Fruit fly (Drosophila melanogaster) whole organism: ENCODE data around the gene Sfxn1-3.

ENCODE experiments used
- CG8478 ChIP-seq: fragments of >200 bp; optimal IDR thresholded peaks from 2 replicates; lab custom pipeline; 2018; ENCODE audit warnings: inconsistent platforms
- Dll ChIP-seq: fragments of >200 bp; optimal IDR thresholded peaks from 2 replicates; lab custom pipeline; 2017
- EcR ChIP-seq, 2 experiments: fragments of >200 bp; optimal IDR thresholded peaks; 2 replicates each; lab custom pipeline; 2017; ENCODE audit warnings: missing biosample characterization in 2 of 2, missing genetic modification characterization in 2 of 2, missing genetic modification reagents in 2 of 2
- pan ChIP-seq: fragments of >200 bp; optimal IDR thresholded peaks from 2 replicates; lab custom pipeline; 2017
- psq ChIP-seq: fragments of >200 bp; optimal IDR thresholded peaks from 2 replicates; lab custom pipeline; 2017
- usp ChIP-seq: fragments of >200 bp; optimal IDR thresholded peaks from 2 replicates; lab custom pipeline; 2017; ENCODE audit warnings: missing biosample characterization, missing genetic modification characterization, mixed read lengths

The Sfxn1-3 gene

DNA sequence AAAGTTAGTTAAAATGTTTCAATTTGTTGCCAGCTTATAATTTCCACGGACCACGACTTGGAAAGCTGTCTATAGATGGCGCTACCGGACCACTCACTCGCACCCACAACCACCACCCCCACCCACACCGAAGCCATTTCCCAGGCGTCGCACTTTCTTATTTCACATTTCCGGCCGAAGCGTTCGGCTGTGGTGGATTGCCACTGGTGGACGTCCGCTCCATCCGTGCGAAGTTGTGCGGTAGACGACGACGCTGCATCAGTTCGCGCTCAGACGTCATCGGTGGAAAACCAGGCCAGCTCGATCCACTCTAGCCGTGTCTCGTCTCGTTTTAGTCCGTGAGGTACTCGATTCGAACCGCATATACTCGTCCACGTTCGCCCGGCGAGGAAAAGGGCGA is 18.8 kb upstream of the Sfxn1-3 start, which contains the start of gene CG1090:
Gene CG1090, plus strand, starts transcription at position 259 of the 400 bp plus-strand sequence.
- TF ChIP-seq usp (GFP tag; lab: Kevin White, UChicago) (no peak), Dll (lab: Kevin White, UChicago) (no peak), pan (lab: Kevin White, UChicago) (no peak), EcR (GFP tag; optimal IDR thresholded peaks at IDR 0.05; lab: Kevin White, UChicago) (no peak), psq (lab: Kevin White, UChicago) (no peak), CG8478 (lab: Kevin White, UChicago) (no peak)

DNA sequence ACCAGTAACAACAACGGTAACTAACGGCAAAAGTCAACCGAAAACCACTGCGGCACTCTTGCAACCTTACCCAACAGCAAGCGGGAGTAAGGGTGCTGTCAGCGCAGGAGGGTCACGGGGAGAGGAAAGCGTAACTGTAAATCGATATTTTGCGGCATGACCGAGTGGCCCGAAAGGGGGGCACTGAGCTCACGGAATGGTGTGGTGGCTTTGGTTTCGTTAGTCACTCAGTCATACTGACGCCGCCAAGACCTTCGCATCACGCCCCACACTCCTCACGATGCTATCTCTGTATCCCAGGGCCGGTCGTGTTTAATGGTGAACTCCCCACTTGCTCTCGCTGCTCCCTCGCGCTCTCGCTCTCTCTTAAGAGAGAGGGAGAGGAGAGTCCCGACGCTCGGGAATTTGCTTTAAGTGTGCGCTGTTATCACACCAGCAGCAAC is 17.7 kb upstream of the Sfxn1-3 start:
- TF ChIP-seq usp (GFP tag; lab: Kevin White, UChicago), result no peak
- TF ChIP-seq Dll (lab: Kevin White, UChicago), result peak; percentile 50
- TF ChIP-seq CG8478 (lab: Kevin White, UChicago), result no peak
- peak in 1 of 2 experiments; percentile 43 for TF ChIP-seq EcR (GFP tag; optimal IDR thresholded peaks at IDR 0.05; lab: Kevin White, UChicago)
- TF ChIP-seq pan (lab: Kevin White, UChicago), result no peak

DNA sequence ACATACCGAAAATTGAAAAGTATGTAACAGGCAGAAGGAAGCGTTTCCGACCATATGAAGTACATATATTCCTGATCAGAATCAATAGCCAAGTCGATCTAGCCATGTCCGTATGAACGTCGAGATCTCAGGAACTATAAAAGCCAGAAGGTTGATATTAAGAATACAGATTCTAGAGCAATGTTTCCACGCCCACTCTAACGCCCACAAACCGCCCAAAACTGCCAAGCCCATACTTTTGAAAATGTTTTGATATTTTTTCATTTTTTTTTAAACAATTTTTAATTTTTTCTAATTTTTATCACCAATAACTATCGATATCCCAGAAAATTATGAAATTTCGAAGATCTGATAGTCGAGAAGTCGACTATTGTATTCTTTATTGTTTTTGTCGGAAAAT is 16.4 kb upstream of the Sfxn1-3 start:
- TF ChIP-seq usp (GFP tag; lab: Kevin White, UChicago) (no peak), EcR (GFP tag; optimal IDR thresholded peaks at IDR 0.05; lab: Kevin White, UChicago) (no peak), psq (lab: Kevin White, UChicago) (no peak), CG8478 (lab: Kevin White, UChicago) (no peak), Dll (lab: Kevin White, UChicago) (no peak), pan (lab: Kevin White, UChicago) (no peak)

DNA sequence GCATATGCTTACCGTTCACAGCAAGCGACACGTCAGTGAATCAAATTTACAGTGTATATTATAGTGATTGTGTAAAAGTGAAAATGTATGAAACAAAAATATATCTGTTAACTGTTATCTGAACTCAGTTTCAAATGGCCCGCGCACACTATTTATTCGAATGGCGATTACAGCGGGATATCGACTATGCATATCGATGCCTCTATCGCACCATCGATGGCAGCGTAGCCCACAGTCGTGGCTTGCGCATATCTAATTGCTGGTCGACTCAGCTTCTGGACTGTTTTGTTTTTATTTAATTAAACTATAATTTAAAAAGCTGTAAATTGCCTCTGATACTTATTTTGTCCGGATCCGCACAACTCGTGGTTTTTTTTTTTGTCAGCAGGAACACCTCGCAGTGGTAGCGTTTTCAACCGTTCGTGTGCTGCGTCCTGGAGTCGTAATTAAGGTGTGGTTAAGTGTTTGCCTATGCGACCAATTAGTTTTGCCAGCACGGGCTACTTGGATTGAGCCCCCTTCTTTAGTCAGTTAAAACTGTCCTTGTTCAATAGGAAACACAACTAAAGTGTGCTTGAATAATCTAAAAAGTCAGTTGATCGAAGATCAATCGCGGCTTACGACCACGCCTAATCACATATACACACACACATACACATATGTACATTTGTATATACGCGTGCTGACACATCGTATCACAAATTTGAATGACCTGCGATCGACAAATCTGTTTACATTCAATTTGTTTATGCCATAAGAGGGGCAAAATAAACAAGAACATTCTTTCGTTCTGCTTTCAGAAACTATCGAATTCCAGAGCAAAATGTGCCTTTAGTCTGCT is 2.9 kb downstream of the Sfxn1-3 start, which contains the start of gene Cont:
Gene Cont, plus strand, starts transcription at position 228 of the 841 bp plus-strand sequence.
- TF ChIP-seq psq (lab: Kevin White, UChicago) (no peak), Dll (lab: Kevin White, UChicago) (no peak), EcR (GFP tag; optimal IDR thresholded peaks at IDR 0.05; lab: Kevin White, UChicago) (no peak), CG8478 (lab: Kevin White, UChicago) (no peak)

DNA sequence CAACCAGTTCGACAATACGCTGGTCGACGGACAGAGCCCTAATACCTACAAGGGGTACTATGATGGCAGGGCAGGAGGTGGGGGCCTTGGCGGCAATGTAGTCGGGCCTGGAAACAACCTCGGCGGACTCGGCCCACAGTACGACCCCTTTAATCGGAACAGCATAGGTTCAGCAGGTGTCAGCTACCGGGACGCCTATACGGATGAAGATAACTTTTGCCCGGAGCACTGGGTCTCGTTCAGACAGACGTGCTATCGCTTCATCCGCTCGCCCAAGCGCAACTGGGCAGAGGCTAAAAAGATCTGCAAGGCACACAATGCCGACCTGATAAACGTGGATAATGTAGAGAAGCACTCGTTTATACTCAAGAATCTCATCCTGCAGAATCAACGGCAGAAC is 3.8 kb downstream of the Sfxn1-3 start:
- TF ChIP-seq usp (GFP tag; lab: Kevin White, UChicago) (no peak), pan (lab: Kevin White, UChicago) (no peak), Dll (lab: Kevin White, UChicago) (no peak), CG8478 (lab: Kevin White, UChicago) (no peak), EcR (GFP tag; optimal IDR thresholded peaks at IDR 0.05; lab: Kevin White, UChicago) (no peak), psq (lab: Kevin White, UChicago) (no peak)

DNA sequence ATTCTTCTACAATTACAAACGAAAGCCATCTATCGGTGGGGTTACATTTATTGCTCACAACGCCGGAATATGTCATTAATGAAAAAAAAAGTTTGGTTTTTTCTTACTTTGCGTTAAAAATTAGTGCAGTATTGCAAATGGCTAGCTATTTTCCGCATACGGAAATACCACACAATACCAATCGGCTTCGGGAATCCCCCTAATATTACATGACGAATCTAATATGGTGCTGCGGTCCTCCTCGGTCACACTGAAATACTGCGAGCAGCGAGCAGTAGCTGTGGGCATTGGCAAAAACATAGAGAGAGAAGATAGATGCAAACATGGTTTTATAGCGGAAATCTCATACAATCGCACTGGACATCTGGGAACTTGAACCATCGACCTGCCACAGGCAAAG is 9.1 kb downstream of the Sfxn1-3 start, which contains the start of gene tub:
Gene tub, plus strand, starts transcription at position 253 of the 400 bp plus-strand sequence.
- TF ChIP-seq EcR (GFP tag; optimal IDR thresholded peaks at IDR 0.05; lab: Kevin White, UChicago) (no peak), pan (lab: Kevin White, UChicago) (no peak), CG8478 (lab: Kevin White, UChicago) (no peak), Dll (lab: Kevin White, UChicago) (no peak), usp (GFP tag; lab: Kevin White, UChicago) (no peak), psq (lab: Kevin White, UChicago) (no peak)

DNA sequence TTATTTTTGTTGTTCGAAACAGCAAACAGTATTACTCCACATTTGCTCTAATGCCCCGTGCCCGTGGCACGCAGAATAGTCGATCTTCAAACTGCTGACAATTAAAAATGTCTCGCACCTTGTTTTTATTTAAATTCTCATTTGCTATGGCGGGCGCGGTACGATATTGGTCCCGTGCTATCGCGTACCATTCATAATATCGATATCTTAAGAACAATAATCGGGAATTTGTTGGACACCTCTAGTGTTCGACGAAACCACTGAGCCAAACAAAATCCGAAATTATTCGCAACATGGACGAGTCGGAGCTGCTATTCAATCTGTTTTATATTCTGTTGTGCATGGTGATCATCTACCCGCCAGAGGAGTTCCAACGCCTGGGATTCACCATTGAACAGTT is 11.7 kb downstream of the Sfxn1-3 start, which contains the start of gene CG14646:
Gene CG14646, plus strand, starts transcription at position 234 of the 400 bp plus-strand sequence.
- TF ChIP-seq Dll (lab: Kevin White, UChicago) (no peak), CG8478 (lab: Kevin White, UChicago) (no peak), pan (lab: Kevin White, UChicago) (no peak), usp (GFP tag; lab: Kevin White, UChicago) (no peak), psq (lab: Kevin White, UChicago) (no peak), EcR (GFP tag; optimal IDR thresholded peaks at IDR 0.05; lab: Kevin White, UChicago) (no peak)

DNA sequence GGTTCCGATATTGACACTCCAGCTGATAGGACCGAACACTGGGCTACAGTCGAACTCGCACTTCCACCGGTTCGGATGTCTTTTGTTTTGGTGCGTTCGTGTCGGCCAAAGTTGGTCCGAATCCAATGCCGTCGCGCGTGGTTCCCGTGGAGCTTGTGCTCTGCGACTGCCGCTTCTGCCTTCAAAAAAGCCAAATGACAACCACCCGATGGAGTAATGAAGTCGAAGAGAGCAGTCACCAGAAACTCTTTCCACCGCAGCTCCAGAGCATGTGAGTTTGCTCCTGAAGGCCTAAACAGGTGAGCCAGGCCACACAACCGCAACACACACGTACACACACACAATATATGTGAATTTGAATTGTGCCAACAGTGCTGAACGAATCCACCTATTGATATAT is 15.7 kb downstream of the Sfxn1-3 start, which contains the start of gene CG34112:
Gene CG34112, minus strand, starts transcription at position 143 of the 400 bp plus-strand sequence.
- TF ChIP-seq psq (lab: Kevin White, UChicago) (no peak), Dll (lab: Kevin White, UChicago) (no peak), CG8478 (lab: Kevin White, UChicago) (no peak), usp (GFP tag; lab: Kevin White, UChicago) (no peak), EcR (GFP tag; optimal IDR thresholded peaks at IDR 0.05; lab: Kevin White, UChicago) (no peak)

DNA sequence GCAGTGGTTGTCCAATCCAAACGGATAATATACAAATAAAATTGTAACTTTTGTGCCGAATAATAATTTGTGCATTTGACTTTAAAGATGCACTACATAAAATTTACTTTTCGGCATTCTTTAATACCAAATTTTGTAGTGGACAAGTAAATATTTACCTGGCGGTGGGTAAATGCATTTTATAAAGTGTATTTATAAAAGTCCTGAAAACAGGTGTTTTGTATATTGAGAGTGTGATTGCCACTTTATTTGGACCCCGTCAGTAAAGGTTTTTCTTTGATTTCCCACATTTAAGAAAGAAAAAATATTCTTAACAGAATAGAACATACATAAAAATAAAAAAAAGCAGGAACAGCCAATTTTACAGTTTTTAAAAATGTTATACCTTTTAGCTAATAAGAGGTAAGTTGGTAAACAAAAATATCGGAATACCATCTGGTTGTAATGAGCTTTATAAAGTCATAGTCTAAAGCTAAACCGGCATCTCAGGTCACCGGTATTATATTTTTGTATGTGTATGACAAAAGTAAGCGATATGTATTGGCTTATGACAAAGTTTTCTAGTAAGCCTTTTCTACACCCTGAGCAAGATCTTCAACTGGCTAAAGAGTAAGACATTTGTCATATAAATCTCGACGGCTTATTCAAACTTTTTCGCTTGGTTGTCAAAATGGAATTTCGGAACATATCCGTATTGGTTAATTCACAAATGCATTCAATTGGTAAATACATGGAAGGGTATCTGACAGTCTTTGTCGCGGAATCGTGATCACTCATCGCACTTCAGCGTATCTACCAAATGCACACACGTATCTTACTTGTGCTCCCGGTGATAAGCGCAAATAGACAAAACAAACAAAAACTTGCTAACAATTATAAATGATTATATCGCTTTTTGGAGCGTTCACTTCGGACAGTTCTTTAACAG is 16.5 kb downstream of the Sfxn1-3 start:
- no peak for TF ChIP-seq usp (GFP tag; lab: Kevin White, UChicago)
- TF ChIP-seq psq (lab: Kevin White, UChicago), result no peak
- TF ChIP-seq EcR (GFP tag; optimal IDR thresholded peaks at IDR 0.05; lab: Kevin White, UChicago), result no peak
- no peak for TF ChIP-seq Dll (lab: Kevin White, UChicago)
- TF ChIP-seq CG8478 (lab: Kevin White, UChicago), result no peak
- TF ChIP-seq pan (lab: Kevin White, UChicago), result no peak

DNA sequence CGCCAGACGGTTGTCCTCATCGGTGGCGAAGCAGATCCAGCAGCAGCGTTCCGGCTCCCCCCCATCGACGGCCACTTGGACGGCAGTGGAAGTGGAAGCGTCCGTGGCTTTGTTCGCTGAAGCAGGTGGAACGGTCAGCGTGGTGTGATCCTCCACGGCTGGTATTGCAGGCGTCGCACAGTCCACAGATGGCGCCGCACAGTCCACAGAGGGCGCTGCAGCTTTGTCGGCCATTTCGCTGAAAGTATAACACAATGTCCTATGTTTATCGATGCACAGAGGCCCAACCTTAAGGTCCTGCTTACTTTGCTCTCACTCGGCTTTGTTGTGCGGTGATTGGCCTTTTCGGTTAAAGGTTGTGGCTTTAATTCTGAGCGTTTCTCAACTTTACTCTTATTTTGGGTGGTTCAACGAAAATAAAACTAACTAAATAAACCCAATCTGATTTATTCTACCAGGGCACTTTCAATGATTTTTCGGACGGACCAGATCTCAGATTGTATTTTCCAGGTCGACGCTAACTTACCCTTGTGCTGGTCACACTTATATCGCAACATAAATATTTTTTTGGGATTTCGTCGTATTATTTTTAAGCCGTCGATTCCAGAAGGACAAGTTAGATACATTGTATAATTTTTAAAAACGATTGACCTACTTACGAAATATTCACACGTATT is 19.1 kb downstream of the Sfxn1-3 start, which contains the start of gene CG9855:
Gene CG9855, minus strand, starts transcription at position 473 of the 677 bp plus-strand sequence.
- TF ChIP-seq Dll (lab: Kevin White, UChicago) (no peak), EcR (GFP tag; optimal IDR thresholded peaks at IDR 0.05; lab: Kevin White, UChicago) (no peak), pan (lab: Kevin White, UChicago) (no peak), CG8478 (lab: Kevin White, UChicago) (no peak), usp (GFP tag; lab: Kevin White, UChicago) (no peak), psq (lab: Kevin White, UChicago) (no peak)
